Fruit fly (Drosophila melanogaster): Measurements from ENCODE around the gene Srp68.

Srp68 gene

DNA sequence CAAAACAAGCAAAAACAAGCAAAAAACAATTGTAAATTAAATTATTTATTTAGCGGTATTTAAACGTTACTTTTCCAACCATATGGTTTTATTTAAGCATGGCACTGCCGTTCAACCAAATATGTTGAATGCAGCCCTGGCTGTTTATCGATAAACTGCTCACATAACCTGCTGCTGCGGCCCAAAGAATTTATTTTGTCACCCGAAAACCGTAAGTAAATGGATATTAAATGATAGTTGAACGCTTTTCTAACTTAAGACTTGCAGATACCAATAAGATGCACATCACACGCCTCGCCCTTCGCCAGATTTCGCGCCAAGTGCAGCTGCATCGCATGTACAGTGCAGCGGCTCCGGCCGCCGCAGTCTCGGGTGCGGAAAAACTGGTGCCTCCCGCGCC lies 18.2 kb upstream of the Srp68 start, which contains the start of gene mRpL12 (continued):
- TF ChIP-seq CG18619 (GFP tag; optimal IDR thresholded peaks at IDR 0.05) (no peak), CG7271 (tag; optimal IDR thresholded peaks at IDR 0.05) (no peak), ham (GFP tag; IDR thresholded peaks at IDR 0.05) (no peak), GATAe (GFP tag; conservative IDR thresholded peaks at IDR 0.05) (no peak), Atf3 (GFP tag; optimal IDR thresholded peaks at IDR 0.05) (no peak), CG4854 (GFP tag; optimal IDR thresholded peaks at IDR 0.05) (no peak), NC2β (GFP tag; optimal IDR thresholded peaks at IDR 0.05) (no peak), CG6654 (GFP tag; optimal IDR thresholded peaks at IDR 0.05) (no peak), CG14667 (GFP tag; IDR thresholded peaks at IDR 0.05) (no peak), CG12104 (GFP tag; optimal IDR thresholded peaks at IDR 0.05) (no peak), peb (GFP tag; IDR thresholded peaks at IDR 0.05) (no peak), Hr51 (GFP tag; optimal IDR thresholded peaks at IDR 0.05) (no peak), CG5180 (GFP tag; optimal IDR thresholded peaks at IDR 0.05) (no peak), CG1603 (tag; optimal IDR thresholded peaks at IDR 0.05) (peak; percentile 54), ind (GFP tag; optimal IDR thresholded peaks at IDR 0.05) (no peak), twi (tag; optimal IDR thresholded peaks at IDR 0.05) (peak; percentile 14), PHDP (tag; optimal IDR thresholded peaks at IDR 0.05) (no peak), CG3281 (GFP tag; optimal IDR thresholded peaks at IDR 0.05) (no peak), ssp (GFP tag; IDR thresholded peaks at IDR 0.05) (no peak), CG6689 (GFP tag; IDR thresholded peaks at IDR 0.05) (no peak), CG31388 (GFP tag; optimal IDR thresholded peaks at IDR 0.05) (no peak), CG3847 (GFP tag; IDR thresholded peaks at IDR 0.05) (no peak), unc-4 (GFP tag; IDR thresholded peaks at IDR 0.05; ENCODE audit: partially characterized antibody) (0 out of 2 replicates have a peak, but pooled peaks have one; percentile 20), CG32772 (GFP tag; IDR thresholded peaks at IDR 0.05) (no peak), sug (tag; optimal IDR thresholded peaks at IDR 0.05) (no peak), Taf1 (GFP tag; IDR thresholded peaks at IDR 0.05) (no peak; the same call in 1 of the 2 replicates), schlank (tag; optimal IDR thresholded peaks at IDR 0.05) (no peak), CG12219 (GFP tag; optimal IDR thresholded peaks at IDR 0.05) (no peak), HmgD (GFP tag; optimal IDR thresholded peaks at IDR 0.05) (no peak), CG12299 (tag; optimal IDR thresholded peaks at IDR 0.05) (no peak), ATbp (GFP tag; optimal IDR thresholded peaks at IDR 0.05) (no peak), row (GFP tag; IDR thresholded peaks at IDR 0.05) (peak; percentile 38; the same call in 1 of the 3 replicates), seq (GFP tag; IDR thresholded peaks at IDR 0.05) (no peak), CTCF (GFP tag; optimal IDR thresholded peaks at IDR 0.05) (no peak), CG14860 (GFP tag; IDR thresholded peaks at IDR 0.05; ENCODE audit: partially characterized antibody) (no peak), Sox100B (GFP tag; optimal IDR thresholded peaks at IDR 0.05) (no peak), Ssrp (tag; optimal IDR thresholded peaks at IDR 0.05) (no peak), ap (GFP tag; IDR thresholded peaks at IDR 0.05) (no peak), CG12071 (GFP tag; optimal IDR thresholded peaks at IDR 0.05) (no peak), tx (GFP tag; optimal IDR thresholded peaks at IDR 0.05) (no peak), cwo (GFP tag; optimal IDR thresholded peaks at IDR 0.05) (no peak), CG33213 (GFP tag; optimal IDR thresholded peaks at IDR 0.05) (no peak), MBD-R2 (GFP tag; IDR thresholded peaks at IDR 0.05) (peak; percentile 77), croc (GFP tag; conservative IDR thresholded peaks at IDR 0.05) (no peak), CG13894 (tag; optimal IDR thresholded peaks at IDR 0.05) (no peak), ase (GFP tag; IDR thresholded peaks at IDR 0.05) (no peak), Fer1 (GFP tag; optimal IDR thresholded peaks at IDR 0.05) (no peak), CG2202 (tag; optimal IDR thresholded peaks at IDR 0.05) (no peak), CG6683 (GFP tag; optimal IDR thresholded peaks at IDR 0.05) (no peak), Mrtf (GFP tag; IDR thresholded peaks at IDR 0.05) (no peak), ato (GFP tag; IDR thresholded peaks at IDR 0.05; ENCODE audit: partially characterized antibody) (no peak), danr (GFP tag; IDR thresholded peaks at IDR 0.05) (no peak), CG17612 (GFP tag; IDR thresholded peaks at IDR 0.05) (no peak)
